Worm (Caenorhabditis elegans) whole organism, L2 larva: Measurements from ENCODE around the gene best-6.

ENCODE experiments used
- ama-1 ChIP-seq: fragments of 150-350 bp; optimal IDR thresholded peaks from 2 replicates; lab custom pipeline; 2018; ENCODE audit warnings: inconsistent platforms
- egl-27 ChIP-seq: sonication (generic microtip); optimal IDR thresholded peaks from 3 replicates; lab custom pipeline; 2017; ENCODE audit warnings: missing biosample characterization, missing genetic modification reagents, missing genetic modification characterization
- lin-13 ChIP-seq: fragments of 150-350 bp; optimal IDR thresholded peaks from 2 replicates; lab custom pipeline; 2014; ENCODE audit warnings: missing biosample characterization, missing genetic modification reagents, missing genetic modification characterization
- lsy-2 ChIP-seq, 2 experiments: fragments of 150-350 bp in 1 of 2; sonication (generic microtip) in 1 of 2; optimal IDR thresholded peaks; 2 replicates each; lab custom pipeline; 2014 to 2017; ENCODE audit warnings: missing biosample characterization in 2 of 2, missing genetic modification characterization in 2 of 2
- nhr-11 ChIP-seq: fragments of 150-350 bp; optimal IDR thresholded peaks from 2 replicates; lab custom pipeline; 2014; ENCODE audit warnings: missing biosample characterization, missing genetic modification characterization
- snpc-4 ChIP-seq: fragments of 150-350 bp; optimal IDR thresholded peaks from 2 replicates; lab custom pipeline; 2014; ENCODE audit warnings: missing biosample characterization, missing genetic modification characterization
- zag-1 ChIP-seq: fragments of 150-350 bp; optimal IDR thresholded peaks from 2 replicates; lab custom pipeline; 2014; ENCODE audit warnings: missing biosample characterization, missing genetic modification characterization
- ztf-11 ChIP-seq: sonication (generic microtip); optimal IDR thresholded peaks from 2 replicates; lab custom pipeline; 2017; ENCODE audit warnings: missing biosample characterization, missing genetic modification characterization

- TF ChIP-seq lsy-2 (tag; optimal IDR thresholded peaks at IDR 0.05; lab: Kevin White, UChicago) (no peak), egl-27 (tag; lab: Kevin White, UChicago) (no peak), nhr-11 (tag; lab: Kevin White, UChicago) (no peak), lin-13 (no peak), ztf-11 (tag; lab: Kevin White, UChicago) (no peak), snpc-4 (tag; lab: Kevin White, UChicago) (no peak), ama-1 (lab: Kevin White, UChicago) (no peak), zag-1 (tag; lab: Kevin White, UChicago) (no peak)
These were observed 4.4 kb upstream of the best-6 start, which contains the start of gene C09B9.4 for ce11 chrIV:5033276-5033675.
